Fruit fly (Drosophila melanogaster): ENCODE data around the gene CG3437.

CG3437 gene

DNA sequence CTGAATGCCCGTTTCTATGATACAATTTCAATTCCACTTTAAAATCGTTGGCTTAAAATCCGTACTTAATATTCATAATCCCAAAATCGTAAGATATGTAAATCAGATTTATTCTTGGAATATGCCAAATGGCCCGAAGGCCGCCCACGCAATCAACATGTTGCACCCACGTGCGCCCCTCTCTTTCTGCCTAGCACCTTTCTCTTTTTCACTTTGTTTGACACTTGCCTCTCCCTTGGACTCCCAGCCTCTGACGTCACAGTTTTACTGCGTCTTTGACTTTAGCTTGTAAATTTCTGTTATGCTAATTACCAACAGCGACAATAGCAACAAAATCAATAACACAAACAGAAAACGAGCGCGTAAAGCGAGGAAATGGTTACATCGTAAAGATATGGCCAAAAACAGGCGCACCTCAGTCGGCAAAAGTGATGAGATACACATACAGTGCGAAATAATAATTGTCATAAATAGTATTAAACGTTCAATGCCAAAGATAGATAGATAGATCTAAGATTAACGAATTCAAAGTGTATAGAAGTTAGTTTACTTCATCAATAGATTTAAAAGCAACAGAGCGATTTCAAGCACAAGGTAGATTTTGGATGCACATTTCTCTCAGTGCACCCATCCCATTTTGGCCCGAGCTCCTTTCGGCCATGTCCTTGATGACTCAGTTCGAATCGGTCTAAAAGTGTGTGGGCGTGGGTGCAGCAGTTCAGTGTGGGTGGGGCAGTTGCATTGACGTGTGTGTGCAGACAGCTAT is 46.3 kb upstream of the CG3437 start (continued):
- TF ChIP-seq CG3163 (GFP tag; optimal IDR thresholded peaks at IDR 0.05) (no peak), chn (GFP tag; optimal IDR thresholded peaks at IDR 0.05) (no peak), CG15514 (GFP tag; optimal IDR thresholded peaks at IDR 0.05) (no peak), CG2199 (GFP tag; IDR thresholded peaks at IDR 0.05) (no peak), onecut (GFP tag; IDR thresholded peaks at IDR 0.05) (peak; percentile 52; the same call in 1 of the 2 replicates), CG4424 (GFP tag; optimal IDR thresholded peaks at IDR 0.05) (peak; percentile 16), zfh1 (GFP tag; IDR thresholded peaks at IDR 0.05) (0 out of 3 replicates have a peak, but pooled peaks have one; percentile 16), sens (GFP tag) (peak; percentile 70), CG7839 (tag; optimal IDR thresholded peaks at IDR 0.05) (peak; percentile 12), CG2678 (tag; optimal IDR thresholded peaks at IDR 0.05) (peak; percentile 37), Antp (GFP tag; optimal IDR thresholded peaks at IDR 0.05) (no peak), TFAM (GFP tag; optimal IDR thresholded peaks at IDR 0.05) (no peak), CG14014 (GFP tag; IDR thresholded peaks at IDR 0.05) (0 out of 2 replicates have a peak, but pooled peaks have one; percentile 16), Trl (optimal IDR thresholded peaks at IDR 0.05) (peak in 1 of 2 experiments; percentile 8), Trl (GFP tag; optimal IDR thresholded peaks at IDR 0.05) (no peak), z (GFP tag; IDR thresholded peaks at IDR 0.05) (no peak), klu (GFP tag; IDR thresholded peaks at IDR 0.05) (no peak), Xrp1 (GFP tag; IDR thresholded peaks at IDR 0.05) (peak; percentile 24; the same call in 1 of the 2 replicates), CG9876 (GFP tag; optimal IDR thresholded peaks at IDR 0.05) (no peak), CG18262 (tag; optimal IDR thresholded peaks at IDR 0.05) (no peak), zen (tag; optimal IDR thresholded peaks at IDR 0.05) (peak; percentile 29), Meics (GFP tag; optimal IDR thresholded peaks at IDR 0.05) (peak; percentile 34), zf30C (GFP tag; optimal IDR thresholded peaks at IDR 0.05) (peak; percentile 20), chm (GFP tag; IDR thresholded peaks at IDR 0.05) (no peak), CG6813 (GFP tag; optimal IDR thresholded peaks at IDR 0.05) (no peak), tin (GFP tag; optimal IDR thresholded peaks at IDR 0.05) (peak; percentile 11), fd96Cb (tag; optimal IDR thresholded peaks at IDR 0.05) (peak; percentile 1), CG5245 (GFP tag; optimal IDR thresholded peaks at IDR 0.05) (no peak), Hmx (GFP tag; optimal IDR thresholded peaks at IDR 0.05) (no peak), vfl (GFP tag; optimal IDR thresholded peaks at IDR 0.05) (no peak), CG34422 (GFP tag; IDR thresholded peaks at IDR 0.05) (peak; percentile 41; the same call in 1 of the 3 replicates), CrebB (tag; optimal IDR thresholded peaks at IDR 0.05) (no peak), cwo (GFP tag; optimal IDR thresholded peaks at IDR 0.05) (peak; percentile 40), CG8290 (GFP tag; optimal IDR thresholded peaks at IDR 0.05) (no peak), CG8290 (tag; optimal IDR thresholded peaks at IDR 0.05) (no peak), bab2 (GFP tag; optimal IDR thresholded peaks at IDR 0.05) (peak; percentile 10), bcd (GFP tag; optimal IDR thresholded peaks at IDR 0.05) (peak; percentile 8), CG8388 (GFP tag; optimal IDR thresholded peaks at IDR 0.05) (no peak), croc (GFP tag; conservative IDR thresholded peaks at IDR 0.05) (no peak), HLH3B (GFP tag; IDR thresholded peaks at IDR 0.05) (0 out of 2 replicates have a peak, but pooled peaks have one; percentile 18), CG10565 (GFP tag; optimal IDR thresholded peaks at IDR 0.05) (no peak), BEAF-32 (GFP tag; optimal IDR thresholded peaks at IDR 0.05) (no peak), CG13296 (GFP tag; optimal IDR thresholded peaks at IDR 0.05) (no peak), CG10979 (tag; optimal IDR thresholded peaks at IDR 0.05) (peak; percentile 26), CG16815 (GFP tag; optimal IDR thresholded peaks at IDR 0.05) (no peak), CG15601 (tag; optimal IDR thresholded peaks at IDR 0.05) (no peak), lab (GFP tag; optimal IDR thresholded peaks at IDR 0.05) (peak; percentile 39), CG3281 (GFP tag; optimal IDR thresholded peaks at IDR 0.05) (peak; percentile 19), Fer1 (GFP tag; optimal IDR thresholded peaks at IDR 0.05) (peak; percentile 1), nmo (GFP tag; optimal IDR thresholded peaks at IDR 0.05) (peak; percentile 23)
